Worm (Caenorhabditis elegans): ENCODE results near the gene F58E2.4.
A peak's percentile ranks its signal among the peaks of the same experiment; 100 is the strongest.

The F58E2.4 gene

ce11 chrIV:3455437-3455836 is 7.8 kb upstream of the F58E2.4 start:
- peak; percentile 94 for TF ChIP-seq ceh-36 (tag; optimal IDR thresholded peaks at IDR 0.05)

ce11 chrIV:3467128-3467527 is 3.9 kb downstream of the F58E2.4 start, which contains the start of gene F58E2.3:
Gene F58E2.3 (plus strand): TSS chrIV:3467428.
- TF ChIP-seq ceh-13 (GFP tag; optimal IDR thresholded peaks at IDR 0.05) (no peak), ama-1 (optimal IDR thresholded peaks at IDR 0.05) (no peak), flt-1 (GFP tag; IDR thresholded peaks at IDR 0.05) (no peak), sea-1 (GFP tag; conservative IDR thresholded peaks at IDR 0.05) (no peak), tbx-37 (GFP tag; conservative IDR thresholded peaks at IDR 0.05) (no peak)

- TF ChIP-seq pes-1 (GFP tag; IDR thresholded peaks at IDR 0.05) (no peak), sea-1 (GFP tag; conservative IDR thresholded peaks at IDR 0.05) (no peak), tbx-11 (GFP tag; IDR thresholded peaks at IDR 0.05) (no peak), hmbx-1 (tag; optimal IDR thresholded peaks at IDR 0.05) (no peak), aly-1 (tag; optimal IDR thresholded peaks at IDR 0.05) (no peak), F13C5.2 (tag; optimal IDR thresholded peaks at IDR 0.05) (no peak), ets-7 (tag; optimal IDR thresholded peaks at IDR 0.05) (no peak), ceh-13 (GFP tag; optimal IDR thresholded peaks at IDR 0.05) (no peak), hmg-4 (GFP tag; optimal IDR thresholded peaks at IDR 0.05) (no peak), ceh-36 (tag; optimal IDR thresholded peaks at IDR 0.05) (no peak), flt-1 (GFP tag; IDR thresholded peaks at IDR 0.05) (no peak), scrt-1 (GFP tag; IDR thresholded peaks at IDR 0.05) (no peak), ama-1 (optimal IDR thresholded peaks at IDR 0.05) (no peak), B0310.2 (tag; optimal IDR thresholded peaks at IDR 0.05) (no peak), tra-4 (tag; optimal IDR thresholded peaks at IDR 0.05) (no peak)
Observed at ce11 chrIV:3467751-3468150, 4.6 kb downstream of the F58E2.4 start.

- TF ChIP-seq B0310.2 (tag; optimal IDR thresholded peaks at IDR 0.05) (no peak), sea-1 (GFP tag; conservative IDR thresholded peaks at IDR 0.05) (no peak), ceh-13 (GFP tag; optimal IDR thresholded peaks at IDR 0.05) (no peak), ets-7 (tag; optimal IDR thresholded peaks at IDR 0.05) (no peak), hmg-4 (GFP tag; optimal IDR thresholded peaks at IDR 0.05) (no peak), tbx-11 (GFP tag; IDR thresholded peaks at IDR 0.05) (no peak), tbx-37 (GFP tag; conservative IDR thresholded peaks at IDR 0.05) (no peak), F13C5.2 (tag; optimal IDR thresholded peaks at IDR 0.05) (no peak), flt-1 (GFP tag; IDR thresholded peaks at IDR 0.05) (no peak), ceh-36 (tag; optimal IDR thresholded peaks at IDR 0.05) (no peak), aly-1 (tag; optimal IDR thresholded peaks at IDR 0.05) (no peak), hmbx-1 (tag; optimal IDR thresholded peaks at IDR 0.05) (no peak), ama-1 (optimal IDR thresholded peaks at IDR 0.05) (no peak), tra-4 (tag; optimal IDR thresholded peaks at IDR 0.05) (no peak), scrt-1 (GFP tag; IDR thresholded peaks at IDR 0.05) (no peak), pes-1 (GFP tag; IDR thresholded peaks at IDR 0.05) (no peak), hnd-1 (tag; optimal IDR thresholded peaks at IDR 0.05) (no peak)
Observed at ce11 chrIV:3469742-3470141, 6.6 kb downstream of the F58E2.4 start, which contains the start of gene F58E2.2. Gene F58E2.2 (plus strand): TSS chrIV:3470042.

ce11 chrIV:3477124-3477523 is 13.9 kb downstream of the F58E2.4 start, which contains the start of gene srz-69:
Gene srz-69 (minus strand): TSS chrIV:3477224.
- TF ChIP-seq tbx-11 (GFP tag; IDR thresholded peaks at IDR 0.05): no peak
- TF ChIP-seq B0310.2 (tag; optimal IDR thresholded peaks at IDR 0.05): no peak

- TF ChIP-seq B0310.2 (tag; optimal IDR thresholded peaks at IDR 0.05) (no peak), tra-4 (tag; optimal IDR thresholded peaks at IDR 0.05) (no peak), hnd-1 (tag; optimal IDR thresholded peaks at IDR 0.05) (no peak), pes-1 (GFP tag; IDR thresholded peaks at IDR 0.05) (no peak), sea-1 (GFP tag; conservative IDR thresholded peaks at IDR 0.05) (no peak), ets-7 (tag; optimal IDR thresholded peaks at IDR 0.05) (no peak), ceh-36 (tag; optimal IDR thresholded peaks at IDR 0.05) (no peak), F13C5.2 (tag; optimal IDR thresholded peaks at IDR 0.05) (no peak), tbx-37 (GFP tag; conservative IDR thresholded peaks at IDR 0.05) (no peak), ama-1 (optimal IDR thresholded peaks at IDR 0.05) (no peak), flt-1 (GFP tag; IDR thresholded peaks at IDR 0.05) (no peak), aly-1 (tag; optimal IDR thresholded peaks at IDR 0.05) (no peak), hmbx-1 (tag; optimal IDR thresholded peaks at IDR 0.05) (no peak)
Observed at ce11 chrIV:3478911-3479385, 15.8 kb downstream of the F58E2.4 start, which contains the start of the genes srz-70 and C09G12.5. Gene srz-70 (minus strand): TSS chrIV:3479011. Gene C09G12.5 (plus strand): TSS chrIV:3479335.

ce11 chrIV:3481760-3482159 is 18.6 kb downstream of the F58E2.4 start, which contains the start of gene srz-37:
Gene srz-37 (minus strand): TSS chrIV:3481860.
- no peak for TF ChIP-seq F13C5.2 (tag; optimal IDR thresholded peaks at IDR 0.05)
- TF ChIP-seq hmbx-1 (tag; optimal IDR thresholded peaks at IDR 0.05): no peak
- TF ChIP-seq tra-4 (tag; optimal IDR thresholded peaks at IDR 0.05): no peak
- TF ChIP-seq ets-7 (tag; optimal IDR thresholded peaks at IDR 0.05): no peak
- no peak for TF ChIP-seq ceh-36 (tag; optimal IDR thresholded peaks at IDR 0.05)
- TF ChIP-seq sea-1 (GFP tag; conservative IDR thresholded peaks at IDR 0.05): no peak
- no peak for TF ChIP-seq ama-1 (optimal IDR thresholded peaks at IDR 0.05)
- TF ChIP-seq pes-1 (GFP tag; IDR thresholded peaks at IDR 0.05): no peak
- no peak for TF ChIP-seq hmg-4 (GFP tag; optimal IDR thresholded peaks at IDR 0.05)
- no peak for TF ChIP-seq ceh-13 (GFP tag; optimal IDR thresholded peaks at IDR 0.05)
- no peak for TF ChIP-seq tbx-37 (GFP tag; conservative IDR thresholded peaks at IDR 0.05)
- no peak for TF ChIP-seq hnd-1 (tag; optimal IDR thresholded peaks at IDR 0.05)
- TF ChIP-seq B0310.2 (tag; optimal IDR thresholded peaks at IDR 0.05): no peak
- no peak for TF ChIP-seq tbx-11 (GFP tag; IDR thresholded peaks at IDR 0.05)
